Worm (Caenorhabditis elegans) whole organism, young adult: ENCODE data around the gene Y57G11C.1131.

Experiments used
- F23B12.7 ChIP-seq: sonication (generic microtip); optimal IDR thresholded peaks from 2 replicates; lab custom pipeline; 2017; ENCODE audit warnings: missing genetic modification characterization, mild to moderate bottlenecking, missing compliant biosample characterization, antibody characterized with exemption, moderate library complexity; ENCODE audit not compliant: insufficient read depth
- F37B4.10 ChIP-seq: fragments of 200-800 bp; sonication (Bioruptor generic); IDR thresholded peaks from 2 replicates; pipeline ENCODE4 v1.3.6; 2022; ENCODE audit warnings: missing genetic modification characterization, missing compliant biosample characterization
- F57C9.4 ChIP-seq: sonication (generic microtip); optimal IDR thresholded peaks from 2 replicates; lab custom pipeline; 2017; ENCODE audit warnings: mild to moderate bottlenecking, missing genetic modification characterization, missing compliant biosample characterization
- chd-7 ChIP-seq: sonication (generic microtip); optimal IDR thresholded peaks from 2 replicates; lab custom pipeline; 2016; ENCODE audit warnings: mild to moderate bottlenecking, missing genetic modification characterization, moderate library complexity, missing compliant biosample characterization
- die-1 ChIP-seq: sonication (generic microtip); optimal IDR thresholded peaks from 2 replicates; lab custom pipeline; 2016; ENCODE audit warnings: missing genotype, mild to moderate bottlenecking, missing genetic modification characterization, missing compliant biosample characterization
- dpff-1 ChIP-seq: sonication (generic microtip); optimal IDR thresholded peaks from 2 replicates; lab custom pipeline; 2017; ENCODE audit warnings: mild to moderate bottlenecking, missing genetic modification characterization, missing compliant biosample characterization
- hlh-12 ChIP-seq: sonication (generic microtip); optimal IDR thresholded peaks from 2 replicates; lab custom pipeline; 2016; ENCODE audit warnings: missing genetic modification characterization, missing compliant biosample characterization
- lin-54 ChIP-seq: fragments of 200-800 bp; sonication (Bioruptor generic); optimal IDR thresholded peaks from 2 replicates; lab custom pipeline; 2018; ENCODE audit warnings: mild to moderate bottlenecking, missing genetic modification characterization, missing compliant biosample characterization
- rpc-1 ChIP-seq, 2 experiments: fragments of 150-350 bp in 1 of 2; sonication (generic microtip) in 1 of 2; optimal IDR thresholded peaks; 2 replicates each; lab custom pipeline; 2014 to 2018; ENCODE audit warnings: missing biosample characterization in 1 of 2, missing genetic modification characterization in 1 of 2, missing genetic modification reagents in 1 of 2, missing genotype in 1 of 2
- zim-3 ChIP-seq: sonication (generic microtip); optimal IDR thresholded peaks from 2 replicates; lab custom pipeline; 2017; ENCODE audit warnings: mild to moderate bottlenecking, missing genetic modification characterization, moderate library complexity, missing compliant biosample characterization
- ztf-26 ChIP-seq: sonication (generic microtip); optimal IDR thresholded peaks from 2 replicates; lab custom pipeline; 2017; ENCODE audit warnings: missing genetic modification characterization, missing compliant biosample characterization

DNA sequence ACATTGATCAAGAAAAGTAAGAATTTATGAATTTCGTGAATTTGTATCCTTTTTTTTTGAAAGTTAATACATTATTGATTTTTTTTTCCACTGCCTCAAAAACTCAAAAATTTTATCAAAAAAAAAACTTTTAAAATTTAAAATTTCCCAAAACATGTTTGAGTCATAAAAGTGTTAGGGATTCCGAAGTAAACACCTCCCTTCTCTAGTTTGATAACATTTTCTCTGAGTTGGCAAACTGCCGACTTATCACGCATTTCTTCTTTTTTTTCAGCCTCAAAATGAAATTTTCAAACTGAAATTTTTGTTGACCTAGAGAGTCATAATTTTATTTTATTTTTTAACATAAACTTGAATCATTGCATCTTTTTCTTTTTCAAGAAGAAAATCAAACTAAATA is 41.9 kb upstream of the Y57G11C.1131 start:
- no peak for TF ChIP-seq lin-54
- no peak for TF ChIP-seq rpc-1 (optimal IDR thresholded peaks at IDR 0.05; lab: Kevin White, UChicago)
- TF ChIP-seq rpc-1 (tag; optimal IDR thresholded peaks at IDR 0.05; lab: Kevin White, UChicago), result no peak
- no peak for TF ChIP-seq F57C9.4 (tag; lab: Kevin White, UChicago)
- TF ChIP-seq hlh-12 (tag; lab: Kevin White, UChicago), result no peak
- no peak for TF ChIP-seq dpff-1 (tag; lab: Kevin White, UChicago)
- no peak for TF ChIP-seq zim-3 (tag; lab: Kevin White, UChicago)
- no peak for TF ChIP-seq F23B12.7
- no peak for TF ChIP-seq die-1 (tag; lab: Kevin White, UChicago)
- no peak for TF ChIP-seq chd-7 (tag; lab: Kevin White, UChicago)
- TF ChIP-seq F37B4.10 (GFP tag; lab: Robert Waterston, UW), result no peak
- no peak for TF ChIP-seq ztf-26
